Worm (Caenorhabditis elegans): ENCODE measurements around the gene ess-2.

Gene ess-2

DNA sequence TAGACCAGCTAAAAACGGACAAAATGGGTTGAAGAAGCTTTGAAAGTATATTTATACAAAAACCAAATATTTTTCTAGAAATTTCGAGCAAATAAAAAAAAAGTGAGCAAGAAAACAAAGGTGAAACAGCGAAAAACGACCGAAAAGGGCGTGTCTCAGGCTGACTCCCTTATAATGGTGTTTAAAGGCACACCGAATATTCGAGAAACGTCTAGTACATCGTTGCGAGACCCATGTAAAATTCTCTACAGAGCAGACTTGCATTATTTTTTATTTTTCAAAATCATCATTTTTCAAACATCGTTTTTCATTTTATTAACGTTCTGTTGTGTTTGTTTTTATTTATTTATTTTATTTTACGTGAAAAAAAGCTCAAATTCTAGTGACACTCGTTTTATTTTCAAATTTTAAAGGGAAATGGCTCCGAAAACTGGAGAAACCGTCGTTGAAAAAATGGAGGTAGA, 43.2 kb downstream of the ess-2 start, which contains the start of gene rpn-3 (continued):
- TF ChIP-seq fkh-10 (GFP tag; optimal IDR thresholded peaks at IDR 0.05) (peak; percentile 89), ceh-82 (tag; optimal IDR thresholded peaks at IDR 0.05) (no peak), zip-2 (tag; optimal IDR thresholded peaks at IDR 0.05) (peak; percentile 85), dmd-9 (GFP tag; IDR thresholded peaks at IDR 0.05) (peak; percentile 81)

DNA sequence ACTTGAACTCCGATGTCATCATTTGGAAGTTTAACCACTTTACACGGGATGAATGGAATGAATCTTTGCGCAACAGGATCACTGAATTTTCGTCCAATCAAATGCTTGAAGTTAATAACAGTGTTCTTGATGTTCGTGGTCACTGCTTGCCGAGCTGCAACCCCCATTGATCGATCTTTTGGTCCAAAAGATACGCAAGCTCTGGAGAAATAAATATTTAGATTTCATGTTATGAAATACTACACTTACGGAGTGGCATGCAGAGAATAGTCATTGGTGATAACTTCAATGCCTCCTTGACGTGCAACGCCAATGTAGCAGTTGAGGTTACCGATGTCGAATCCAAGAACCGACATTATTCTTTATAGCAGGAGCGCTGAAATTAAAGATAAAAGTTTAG, 43.6 kb downstream of the ess-2 start, which contains the start of gene hsp-110:
Gene hsp-110 (minus strand): TSS at position 376 of the 400 bp plus-strand sequence.
- TF ChIP-seq lin-15B (tag; optimal IDR thresholded peaks at IDR 0.05) (no peak), vab-7 (GFP tag; IDR thresholded peaks at IDR 0.05) (peak; percentile 25; the same call in 1 of the 2 replicates), ctbp-1 (GFP tag; IDR thresholded peaks at IDR 0.05) (no peak), lim-7 (GFP tag; IDR thresholded peaks at IDR 0.05) (peak; percentile 84), egl-43 (GFP tag; IDR thresholded peaks at IDR 0.05) (0 out of 2 replicates have a peak, but pooled peaks have one; percentile 22), F26F4.8 (GFP tag; conservative IDR thresholded peaks at IDR 0.05) (0 out of 2 replicates have a peak, but pooled peaks have one; percentile 6), egl-27 (tag; optimal IDR thresholded peaks at IDR 0.05) (no peak), arid-1 (GFP tag; conservative IDR thresholded peaks at IDR 0.05) (peak; percentile 21; the same call in 1 of the 2 replicates)

DNA sequence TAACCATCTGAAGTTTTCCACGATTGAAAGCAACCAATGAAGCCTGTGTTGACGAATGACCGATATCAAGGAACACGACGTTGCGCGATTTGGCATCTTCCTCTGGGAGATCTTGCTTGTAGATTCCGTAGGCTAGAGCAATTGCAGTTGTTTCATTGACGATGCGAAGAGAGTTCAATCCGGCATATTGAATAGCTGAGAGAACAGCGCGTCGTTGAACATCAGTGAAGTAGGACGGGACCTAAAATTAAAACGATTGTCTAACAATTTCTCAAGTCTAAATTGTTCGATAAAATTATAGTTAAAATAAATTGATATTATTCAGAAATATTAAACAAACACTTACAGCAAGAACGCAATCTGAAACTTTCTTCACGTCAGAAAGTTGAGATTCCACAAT, 44.1 kb downstream of the ess-2 start:
- TF ChIP-seq dmd-6 (GFP tag; IDR thresholded peaks at IDR 0.05) (peak; percentile 6; the same call in 1 of the 2 replicates), F37D6.2 (tag; optimal IDR thresholded peaks at IDR 0.05) (no peak), pha-4 (GFP tag; IDR thresholded peaks at IDR 0.05) (peak; percentile 34; the same call in 1 of the 2 replicates), pha-4 (tag; optimal IDR thresholded peaks at IDR 0.05) (no peak), lin-1 (GFP tag; IDR thresholded peaks at IDR 0.05) (0 out of 2 replicates have a peak, but pooled peaks have one; percentile 29), nhr-41 (GFP tag; IDR thresholded peaks at IDR 0.05) (no peak), lim-7 (GFP tag; IDR thresholded peaks at IDR 0.05) (peak; percentile 63), snpc-1.2 (GFP tag; IDR thresholded peaks at IDR 0.05) (0 out of 2 replicates have a peak, but pooled peaks have one; percentile 21)

DNA sequence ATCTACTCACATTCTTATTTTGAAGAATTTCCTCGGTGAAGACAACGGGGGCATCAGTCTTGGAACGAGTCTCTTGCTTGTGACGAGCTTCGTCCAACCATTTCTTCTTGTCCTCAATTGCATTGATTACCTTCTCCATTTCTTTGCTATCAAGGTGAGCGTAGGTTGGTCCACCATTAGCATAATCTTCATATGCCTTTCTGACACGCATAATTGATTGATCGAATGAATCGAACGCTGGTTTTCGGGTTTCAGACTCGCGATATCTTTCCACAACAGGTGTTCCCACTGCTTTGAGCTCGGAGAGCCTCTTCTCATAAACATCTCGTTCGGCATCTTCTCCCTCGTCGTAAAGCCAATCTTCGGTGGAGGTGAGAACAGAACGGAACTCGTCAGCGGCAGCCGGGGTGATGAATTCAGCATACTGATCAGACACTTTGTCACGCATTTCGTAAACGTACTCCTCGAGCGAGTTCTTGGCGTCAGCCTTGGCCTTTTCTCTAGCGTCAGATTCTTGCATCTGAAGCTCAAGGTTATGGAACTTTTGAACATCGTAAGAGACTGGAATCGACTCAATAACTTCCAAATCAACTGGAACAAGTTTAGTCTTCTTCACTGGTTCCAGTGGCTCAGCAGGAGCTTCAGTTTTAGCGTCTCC, 45.6 kb downstream of the ess-2 start:
- TF ChIP-seq set-16 (GFP tag; IDR thresholded peaks at IDR 0.05) (peak; percentile 20), lin-38 (GFP tag; IDR thresholded peaks at IDR 0.05) (peak; percentile 35), zag-1 (tag; optimal IDR thresholded peaks at IDR 0.05) (no peak), D1046.2 (GFP tag; IDR thresholded peaks at IDR 0.05) (no peak), T20F7.1 (GFP tag; optimal IDR thresholded peaks at IDR 0.05) (no peak), mdt-29 (GFP tag; IDR thresholded peaks at IDR 0.05) (no peak), cey-2 (tag; optimal IDR thresholded peaks at IDR 0.05; ENCODE audit: borderline replicate concordance, insufficient read depth) (no peak), dmd-8 (GFP tag; IDR thresholded peaks at IDR 0.05) (no peak), ces-1 (GFP tag; optimal IDR thresholded peaks at IDR 0.05) (no peak), vab-7 (GFP tag; IDR thresholded peaks at IDR 0.05) (no peak), Y105C5A.15 (GFP tag; IDR thresholded peaks at IDR 0.05) (0 out of 2 replicates have a peak, but pooled peaks have one; percentile 19), arid-1 (GFP tag; conservative IDR thresholded peaks at IDR 0.05) (no peak), unc-62 (GFP tag; optimal IDR thresholded peaks at IDR 0.05 in 1 of 2) (peak in 1 of 2 experiments; percentile 82), unc-62 (tag; optimal IDR thresholded peaks at IDR 0.05) (no peak), daf-12 (tag; optimal IDR thresholded peaks at IDR 0.05) (no peak), unc-130 (GFP tag; optimal IDR thresholded peaks at IDR 0.05) (no peak), madf-9 (GFP tag; conservative IDR thresholded peaks at IDR 0.05) (no peak), mep-1 (tag; optimal IDR thresholded peaks at IDR 0.05) (no peak), daf-16 (GFP tag; optimal IDR thresholded peaks at IDR 0.05) (no peak), daf-16 (tag; optimal IDR thresholded peaks at IDR 0.05) (peak; percentile 18), spr-1 (tag; optimal IDR thresholded peaks at IDR 0.05) (no peak), tra-1 (GFP tag; IDR thresholded peaks at IDR 0.05) (no peak), zip-2 (tag; optimal IDR thresholded peaks at IDR 0.05) (no peak), nhr-28 (tag; optimal IDR thresholded peaks at IDR 0.05) (no peak)
